Fruit fly (Drosophila melanogaster) whole organism: ENCODE measurements around the gene CG13117.

Experiments
- CG8478 ChIP-seq: fragments of >200 bp; optimal IDR thresholded peaks from 2 replicates; lab custom pipeline; 2018; ENCODE audit warnings: inconsistent platforms
- Dll ChIP-seq: fragments of >200 bp; optimal IDR thresholded peaks from 2 replicates; lab custom pipeline; 2017
- EcR ChIP-seq, 2 experiments: fragments of >200 bp; optimal IDR thresholded peaks; 2 replicates each; lab custom pipeline; 2017; ENCODE audit warnings: missing biosample characterization in 2 of 2, missing genetic modification characterization in 2 of 2, missing genetic modification reagents in 2 of 2
- pan ChIP-seq: fragments of >200 bp; optimal IDR thresholded peaks from 2 replicates; lab custom pipeline; 2017
- psq ChIP-seq: fragments of >200 bp; optimal IDR thresholded peaks from 2 replicates; lab custom pipeline; 2017
- usp ChIP-seq: fragments of >200 bp; optimal IDR thresholded peaks from 2 replicates; lab custom pipeline; 2017; ENCODE audit warnings: missing biosample characterization, missing genetic modification characterization, mixed read lengths

DNA sequence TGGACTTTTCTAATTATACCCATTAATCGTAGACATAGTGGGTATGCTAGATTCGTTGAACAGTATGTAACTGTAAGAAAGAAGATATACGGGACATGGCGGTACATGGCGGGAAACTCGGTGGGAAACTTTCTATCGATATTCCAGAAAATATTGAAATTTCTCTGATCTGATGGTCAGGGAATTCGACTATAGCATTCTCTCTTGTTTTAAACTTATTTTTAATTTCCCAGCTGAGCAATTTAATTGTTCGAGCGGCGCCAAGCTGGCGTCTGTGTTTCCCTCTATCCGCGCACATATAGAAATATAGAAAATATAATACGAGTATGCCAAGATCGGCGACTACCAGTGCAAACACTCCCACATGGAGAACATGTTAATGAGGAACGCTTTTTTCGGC lies 42.7 kb downstream of the CG13117 start:
- TF ChIP-seq pan: no peak
- TF ChIP-seq EcR (GFP tag; optimal IDR thresholded peaks at IDR 0.05; lab: Kevin White, UChicago): no peak
- no peak for TF ChIP-seq Dll (lab: Kevin White, UChicago)
- TF ChIP-seq psq (lab: Kevin White, UChicago): no peak
- no peak for TF ChIP-seq CG8478 (lab: Kevin White, UChicago)
- no peak for TF ChIP-seq usp (GFP tag; lab: Kevin White, UChicago)
